Fruit fly (Drosophila melanogaster) whole organism, embryonic: Measurements from ENCODE around the gene CG11674.

Source experiments
- Ada2b ChIP-seq: fragments of 200-800 bp; sonication (Bioruptor generic); IDR thresholded peaks from 2 replicates; pipeline ENCODE4 v1.3.6; 2022; ENCODE audit warnings: missing biosample characterization, missing genetic modification characterization
- Awh ChIP-seq: fragments of 200-800 bp; sonication (Bioruptor generic); IDR thresholded peaks from 2 replicates; pipeline ENCODE4, ENCODE4 v1.3.6; 2022; ENCODE audit warnings: missing biosample characterization, missing genetic modification characterization
- B-H1 ChIP-seq: fragments of 200-800 bp; sonication (Bioruptor generic); IDR thresholded peaks from 3 replicates; pipeline ENCODE4 v1.3.6; 2022; ENCODE audit warnings: missing biosample characterization, missing genetic modification characterization
- Blimp-1 ChIP-seq: fragments of 200-800 bp; sonication (Bioruptor generic); optimal IDR thresholded peaks from 3 replicates; lab custom pipeline; 2018; ENCODE audit warnings: missing biosample characterization, missing genetic modification characterization, mild to moderate bottlenecking, moderate library complexity, missing genetic modification reagents
- Bteb2 ChIP-seq: fragments of 200-800 bp; sonication (Bioruptor generic); optimal IDR thresholded peaks from 2 replicates; lab custom pipeline; 2016; ENCODE audit warnings: missing biosample characterization, missing genetic modification characterization
- CG10267 ChIP-seq: fragments of 200-800 bp; sonication (Bioruptor generic); optimal IDR thresholded peaks from 2 replicates; lab custom pipeline; 2018; ENCODE audit warnings: missing biosample characterization, mild to moderate bottlenecking, missing genetic modification characterization, moderate library complexity
- CG12299 ChIP-seq: fragments of 200-800 bp; sonication (Bioruptor generic); optimal IDR thresholded peaks from 2 replicates; lab custom pipeline; 2018; ENCODE audit warnings: missing biosample characterization, mild to moderate bottlenecking, missing genetic modification characterization
- CG14710 ChIP-seq: fragments of 200-800 bp; sonication (Bioruptor generic); optimal IDR thresholded peaks from 3 replicates; lab custom pipeline; 2019; ENCODE audit warnings: missing biosample characterization, mild to moderate bottlenecking, missing genetic modification characterization, moderate library complexity
- CG18476 ChIP-seq: fragments of 200-800 bp; sonication (Bioruptor generic); optimal IDR thresholded peaks from 2 replicates; lab custom pipeline; 2016; ENCODE audit warnings: missing biosample characterization, mild to moderate bottlenecking, missing genetic modification characterization
- CG2712 ChIP-seq: fragments of 200-800 bp; optimal IDR thresholded peaks from 3 replicates; lab custom pipeline; 2019; ENCODE audit warnings: missing biosample characterization, mild to moderate bottlenecking, missing genetic modification characterization, moderate library complexity
- CG31441 ChIP-seq: fragments of 200-800 bp; sonication (Bioruptor generic); IDR thresholded peaks from 2 replicates; pipeline ENCODE4 v1.3.6; 2022; ENCODE audit warnings: missing biosample characterization, missing genetic modification characterization
- CG3163 ChIP-seq: fragments of 200-800 bp; sonication (Bioruptor generic); optimal IDR thresholded peaks from 3 replicates; lab custom pipeline; 2016; ENCODE audit warnings: missing biosample characterization, missing genetic modification characterization
- CG32767 ChIP-seq: fragments of 200-800 bp; sonication (Bioruptor generic); IDR thresholded peaks from 2 replicates; pipeline ENCODE4 v1.3.6; 2022; ENCODE audit warnings: missing biosample characterization, missing genetic modification characterization
- CG4730 ChIP-seq: fragments of 200-800 bp; sonication (Bioruptor generic); IDR thresholded peaks from 2 replicates; pipeline ENCODE4 v1.3.6; 2022; ENCODE audit warnings: missing biosample characterization, missing genetic modification characterization
- CG5245 ChIP-seq: fragments of 200-800 bp; sonication (Bioruptor generic); optimal IDR thresholded peaks from 3 replicates; lab custom pipeline; 2016; ENCODE audit warnings: missing biosample characterization, missing genetic modification characterization
- CG6654 ChIP-seq: fragments of 200-800 bp; sonication (Bioruptor generic); optimal IDR thresholded peaks from 2 replicates; lab custom pipeline; 2017; ENCODE audit warnings: missing biosample characterization, mild to moderate bottlenecking, missing genetic modification characterization
- CG6683 ChIP-seq: fragments of 200-800 bp; sonication (Bioruptor generic); optimal IDR thresholded peaks from 2 replicates; lab custom pipeline; 2017; ENCODE audit warnings: missing biosample characterization, mild to moderate bottlenecking, missing genetic modification characterization, missing genetic modification reagents
- CG7987 ChIP-seq: fragments of 200-800 bp; sonication (Bioruptor generic); optimal IDR thresholded peaks from 2 replicates; lab custom pipeline; 2018; ENCODE audit warnings: missing biosample characterization, mild to moderate bottlenecking, missing genetic modification characterization, moderate library complexity
- Camta ChIP-seq: fragments of 200-800 bp; sonication (Bioruptor generic); optimal IDR thresholded peaks from 2 replicates; lab custom pipeline; 2016; ENCODE audit warnings: missing biosample characterization, missing genetic modification characterization
- Chrac-16 ChIP-seq: fragments of 200-800 bp; sonication (Bioruptor generic); optimal IDR thresholded peaks from 3 replicates; lab custom pipeline; 2016; ENCODE audit warnings: missing biosample characterization, missing genetic modification characterization
- Dek ChIP-seq: fragments of 200-800 bp; sonication (Bioruptor generic); optimal IDR thresholded peaks from 3 replicates; lab custom pipeline; 2019; ENCODE audit warnings: missing biosample characterization, mild to moderate bottlenecking, missing genetic modification characterization, moderate library complexity
- Dll ChIP-seq: fragments of 200-800 bp; sonication (Bioruptor generic); IDR thresholded peaks from 4 replicates; pipeline ENCODE4 v1.3.6; 2022; ENCODE audit warnings: missing biosample characterization, missing genetic modification characterization; ENCODE audit not compliant: partially characterized antibody
- Dref ChIP-seq: fragments of 200-800 bp; sonication (Bioruptor generic); IDR thresholded peaks from 2 replicates; pipeline ENCODE4 v1.3.6; 2022; ENCODE audit warnings: missing biosample characterization, missing genetic modification characterization
- Ets65A ChIP-seq: fragments of 200-800 bp; sonication (Bioruptor generic); peaks from one replicate; lab custom pipeline; 2016; ENCODE audit warnings: missing biosample characterization, missing genetic modification characterization
- Hand ChIP-seq: fragments of 200-800 bp; sonication (Bioruptor generic); optimal IDR thresholded peaks from 2 replicates; lab custom pipeline; 2017; ENCODE audit warnings: mild to moderate bottlenecking, missing biosample characterization, missing genetic modification reagents, missing genetic modification characterization
- HmgZ ChIP-seq: fragments of 200-800 bp; sonication (Bioruptor generic); optimal IDR thresholded peaks from 2 replicates; lab custom pipeline; 2018; ENCODE audit warnings: missing biosample characterization, mild to moderate bottlenecking, missing genetic modification characterization
- Myb ChIP-seq: fragments of 200-800 bp; sonication (Bioruptor generic); optimal IDR thresholded peaks from 2 replicates; lab custom pipeline; 2016; ENCODE audit warnings: missing biosample characterization, missing genetic modification characterization
- Ravus ChIP-seq: fragments of 200-800 bp; sonication (Bioruptor generic); IDR thresholded peaks from 2 replicates; pipeline ENCODE4 v1.3.6; 2022; ENCODE audit warnings: missing biosample characterization, missing genetic modification characterization
- Side ChIP-seq: fragments of 200-800 bp; sonication (Bioruptor generic); optimal IDR thresholded peaks from 2 replicates; lab custom pipeline; 2016; ENCODE audit warnings: missing biosample characterization, missing genetic modification characterization
- Usf ChIP-seq: fragments of 200-800 bp; sonication (Bioruptor generic); optimal IDR thresholded peaks from 2 replicates; lab custom pipeline; 2017; ENCODE audit warnings: missing genotype, missing biosample characterization, missing genetic modification characterization
- crol ChIP-seq: fragments of 200-800 bp; sonication (Bioruptor generic); IDR thresholded peaks from 2 replicates; pipeline ENCODE4 v1.3.6; 2022; ENCODE audit warnings: missing biosample characterization, missing genetic modification characterization
- danr ChIP-seq: fragments of 200-800 bp; sonication (Bioruptor generic); IDR thresholded peaks from 2 replicates; pipeline ENCODE4 v1.3.6; 2022; ENCODE audit warnings: missing biosample characterization, missing genetic modification characterization
- dati ChIP-seq: fragments of 200-800 bp; sonication (Bioruptor generic); IDR thresholded peaks from 2 replicates; pipeline ENCODE4 v1.3.6; 2022; ENCODE audit warnings: missing biosample characterization, missing genetic modification characterization
- disco-r ChIP-seq: fragments of 200-800 bp; sonication (Bioruptor generic); optimal IDR thresholded peaks from 2 replicates; lab custom pipeline; 2016; ENCODE audit warnings: missing biosample characterization, missing genetic modification characterization
- emc ChIP-seq: fragments of 200-800 bp; sonication (Bioruptor generic); optimal IDR thresholded peaks from 2 replicates; lab custom pipeline; 2016; ENCODE audit warnings: missing biosample characterization, missing genetic modification characterization
- gce ChIP-seq: fragments of 200-800 bp; sonication (Bioruptor generic); IDR thresholded peaks from 3 replicates; pipeline ENCODE4 v1.3.6; 2022; ENCODE audit warnings: missing biosample characterization, missing genetic modification characterization
- gsb ChIP-seq: fragments of 200-800 bp; sonication (Bioruptor generic); IDR thresholded peaks from 2 replicates; pipeline ENCODE4 v1.3.6; 2022; ENCODE audit warnings: missing biosample characterization, missing genetic modification characterization
- ham ChIP-seq: fragments of 200-800 bp; sonication (Bioruptor generic); IDR thresholded peaks from 2 replicates; pipeline ENCODE4 v1.3.6; 2022; ENCODE audit warnings: missing biosample characterization, missing genetic modification characterization
- hbn ChIP-seq: fragments of 200-800 bp; sonication (Bioruptor generic); IDR thresholded peaks from 2 replicates; pipeline ENCODE4 v1.3.6; 2022; ENCODE audit warnings: missing biosample characterization, missing genetic modification characterization; ENCODE audit not compliant: partially characterized antibody
- ind ChIP-seq: fragments of 200-800 bp; sonication (Bioruptor generic); optimal IDR thresholded peaks from 3 replicates; lab custom pipeline; 2016; ENCODE audit warnings: missing biosample characterization, missing genetic modification characterization
- mirr ChIP-seq: fragments of 200-800 bp; sonication (Bioruptor generic); optimal IDR thresholded peaks from 3 replicates; lab custom pipeline; 2018; ENCODE audit warnings: missing biosample characterization, mild to moderate bottlenecking, missing genetic modification characterization
- pan ChIP-seq, 4 experiments: fragments of >200 bp in 3 of 4; fragments of 200-800 bp in 1 of 4; sonication (Bioruptor generic) in 1 of 4; optimal IDR thresholded peaks in 3 of 4; IDR thresholded peaks in 1 of 4; 2 replicates each; pipeline versions ENCODE4 v1.3.6 to Lab custom; 2017 to 2022; ENCODE audit warnings: missing biosample characterization in 2 of 4, missing genetic modification characterization in 2 of 4, mixed read lengths in 1 of 4
- row ChIP-seq: fragments of 200-800 bp; sonication (Bioruptor generic); IDR thresholded peaks from 3 replicates; pipeline ENCODE4 v1.3.6; 2022; ENCODE audit warnings: missing biosample characterization, missing genetic modification characterization
- sens-2 ChIP-seq: fragments of 200-800 bp; sonication (Bioruptor generic); IDR thresholded peaks from 2 replicates; pipeline ENCODE4 v1.3.6; 2022; ENCODE audit warnings: missing biosample characterization, missing genetic modification characterization
- seq ChIP-seq: fragments of 200-800 bp; sonication (Bioruptor generic); IDR thresholded peaks from 2 replicates; pipeline ENCODE4 v1.3.6; 2022; ENCODE audit warnings: missing biosample characterization, missing genetic modification characterization
- sna ChIP-seq: fragments of 200-800 bp; sonication (Bioruptor generic); IDR thresholded peaks from 2 replicates; pipeline ENCODE4 v1.3.6; 2022; ENCODE audit warnings: missing biosample characterization, missing genetic modification characterization; ENCODE audit not compliant: partially characterized antibody
- sug ChIP-seq: fragments of 200-800 bp; optimal IDR thresholded peaks from 2 replicates; lab custom pipeline; 2019; ENCODE audit warnings: missing biosample characterization, mild to moderate bottlenecking, missing genetic modification characterization, moderate library complexity
- tin ChIP-seq: fragments of 200-800 bp; sonication (Bioruptor generic); optimal IDR thresholded peaks from 3 replicates; lab custom pipeline; 2016; ENCODE audit warnings: missing biosample characterization, missing genetic modification characterization
- unpg ChIP-seq: fragments of 200-800 bp; sonication (Bioruptor generic); optimal IDR thresholded peaks from 3 replicates; lab custom pipeline; 2018; ENCODE audit warnings: missing biosample characterization, mild to moderate bottlenecking, missing genetic modification characterization, moderate library complexity
- zen ChIP-seq: fragments of 200-800 bp; sonication (Bioruptor generic); optimal IDR thresholded peaks from 3 replicates; lab custom pipeline; 2018; ENCODE audit warnings: missing biosample characterization, mild to moderate bottlenecking, missing genetic modification characterization, moderate library complexity
- zen2 ChIP-seq: fragments of 200-800 bp; sonication (Bioruptor generic); IDR thresholded peaks from 3 replicates; pipeline ENCODE4 v1.3.6; 2022; ENCODE audit warnings: missing biosample characterization, missing genetic modification characterization; ENCODE audit not compliant: partially characterized antibody

Gene CG11674

dm6 chrX:14233843-14234337, 8.2 kb upstream of the CG11674 start, which contains the start of gene CG42271 (continued):
- TF ChIP-seq CG5245 (GFP tag; lab: Kevin White, UChicago): no peak
- TF ChIP-seq CG18476 (GFP tag; lab: Kevin White, UChicago): no peak
- peak; percentile 63 for TF ChIP-seq CG2712 (tag; lab: Kevin White, UChicago)
- no peak for TF ChIP-seq Awh (GFP tag; lab: Robert Waterston, UW)
- TF ChIP-seq CG14710 (tag; lab: Kevin White, UChicago): peak; percentile 99
- peak; percentile 44 for TF ChIP-seq ind
- TF ChIP-seq crol (GFP tag; lab: Robert Waterston, UW): no peak
- no peak for TF ChIP-seq ham (GFP tag; lab: Robert Waterston, UW)
- no peak for TF ChIP-seq CG7987 (GFP tag; lab: Kevin White, UChicago)
- TF ChIP-seq danr (GFP tag; lab: Robert Waterston, UW): no peak
- no peak for TF ChIP-seq CG4730 (GFP tag; lab: Robert Waterston, UW)
- TF ChIP-seq Ets65A (GFP tag; lab: Kevin White, UChicago): peak; percentile 58
- no peak for TF ChIP-seq disco-r (GFP tag; lab: Kevin White, UChicago)
- TF ChIP-seq CG6654 (GFP tag; lab: Kevin White, UChicago): no peak
- no peak for TF ChIP-seq dati
- TF ChIP-seq Ada2b (GFP tag; lab: Robert Waterston, UW): 0 out of 2 replicates have a peak, but pooled peaks have one; percentile 13
- no peak for TF ChIP-seq emc (GFP tag; lab: Kevin White, UChicago)
- TF ChIP-seq unpg (GFP tag; lab: Kevin White, UChicago): no peak
- peak; percentile 89 for TF ChIP-seq zen2
- no peak for TF ChIP-seq mirr
- TF ChIP-seq CG10267: peak; percentile 56
- no peak for TF ChIP-seq CG32767 (GFP tag; lab: Robert Waterston, UW)
- TF ChIP-seq CG6683 (GFP tag; lab: Kevin White, UChicago): no peak
- no peak for TF ChIP-seq Ravus (GFP tag; lab: Robert Waterston, UW)
- TF ChIP-seq tin (GFP tag; lab: Kevin White, UChicago): peak; percentile 22
- peak; percentile 92 for TF ChIP-seq row (GFP tag; lab: Robert Waterston, UW)
- TF ChIP-seq seq: no peak
- TF ChIP-seq sens-2 (GFP tag; lab: Robert Waterston, UW): no peak
- TF ChIP-seq Usf (GFP tag; lab: Kevin White, UChicago): no peak
- TF ChIP-seq pan (optimal IDR thresholded peaks at IDR 0.05; lab: Kevin White, UChicago): no peak
- peak in 1 of 2 experiments; percentile 6 for TF ChIP-seq pan (GFP tag; optimal IDR thresholded peaks at IDR 0.05 in 1 of 2, IDR thresholded peaks at IDR 0.05 in 1 of 2)
- no peak for TF ChIP-seq Side (GFP tag; lab: Kevin White, UChicago)
- TF ChIP-seq Blimp-1: no peak
- no peak for TF ChIP-seq CG12299 (tag; lab: Kevin White, UChicago)
- no peak for TF ChIP-seq Dek (tag; lab: Kevin White, UChicago)
- no peak for TF ChIP-seq B-H1
- peak; percentile 5 for TF ChIP-seq Myb (GFP tag; lab: Kevin White, UChicago)
- TF ChIP-seq CG3163 (GFP tag; lab: Kevin White, UChicago): no peak
- peak; percentile 40 for TF ChIP-seq Dref
- TF ChIP-seq Dll (GFP tag; lab: Robert Waterston, UW): peak; percentile 97
- no peak for TF ChIP-seq Bteb2 (GFP tag; lab: Kevin White, UChicago)
- TF ChIP-seq gsb (GFP tag; lab: Robert Waterston, UW): no peak
- no peak for TF ChIP-seq Hand (GFP tag; lab: Kevin White, UChicago)
- TF ChIP-seq CG31441 (GFP tag; lab: Robert Waterston, UW): no peak; the same call in 1 of the 2 replicates
- TF ChIP-seq HmgZ (tag; lab: Kevin White, UChicago): no peak
- TF ChIP-seq sna (GFP tag; lab: Robert Waterston, UW): peak; percentile 95
- no peak for TF ChIP-seq gce (GFP tag; lab: Robert Waterston, UW)
- no peak for TF ChIP-seq Camta (GFP tag; lab: Kevin White, UChicago)
- TF ChIP-seq sug (tag; lab: Kevin White, UChicago): peak; percentile 63
- TF ChIP-seq zen (tag; lab: Kevin White, UChicago): peak; percentile 53
- TF ChIP-seq hbn: peak; percentile 86
- peak; percentile 37 for TF ChIP-seq Chrac-16 (GFP tag; lab: Kevin White, UChicago)
